Fruit fly (Drosophila melanogaster) whole organism, pupa: Measurements from ENCODE around the gene CG1575.

Experiments
- CG14655 ChIP-seq: fragments of 200-800 bp; sonication (Bioruptor generic); optimal IDR thresholded peaks from 3 replicates; lab custom pipeline; 2017; ENCODE audit warnings: mild to moderate bottlenecking, missing biosample characterization, missing genetic modification reagents, missing genetic modification characterization
- CG15710 ChIP-seq: fragments of 200-800 bp; sonication (Bioruptor generic); optimal IDR thresholded peaks from 2 replicates; lab custom pipeline; 2018; ENCODE audit warnings: missing biosample characterization, mild to moderate bottlenecking, missing genetic modification characterization, moderate library complexity
- CG32121 ChIP-seq: fragments of 200-800 bp; sonication (Bioruptor generic); IDR thresholded peaks from 2 replicates; pipeline ENCODE4 v1.3.6; 2022; ENCODE audit warnings: missing biosample characterization, missing genetic modification characterization
- CG34367 ChIP-seq: fragments of 200-800 bp; sonication (Bioruptor generic); optimal IDR thresholded peaks from 2 replicates; lab custom pipeline; 2018; ENCODE audit warnings: missing biosample characterization, mild to moderate bottlenecking, missing genetic modification characterization
- CG4496 ChIP-seq: fragments of 200-800 bp; sonication (Bioruptor generic); IDR thresholded peaks from 3 replicates; pipeline ENCODE4 v1.3.6; 2022; ENCODE audit warnings: missing biosample characterization, missing genetic modification characterization
- CG8159 ChIP-seq: fragments of 200-800 bp; sonication (Bioruptor generic); optimal IDR thresholded peaks from 3 replicates; lab custom pipeline; 2018; ENCODE audit warnings: missing biosample characterization, mild to moderate bottlenecking, missing genetic modification characterization, moderate library complexity
- CG9948 ChIP-seq: fragments of 200-800 bp; sonication (Bioruptor generic); optimal IDR thresholded peaks from 2 replicates; lab custom pipeline; 2018; ENCODE audit warnings: missing biosample characterization, mild to moderate bottlenecking, missing genetic modification characterization, moderate library complexity
- D1 ChIP-seq: fragments of 200-800 bp; sonication (Bioruptor generic); optimal IDR thresholded peaks from 2 replicates; lab custom pipeline; 2018; ENCODE audit warnings: missing biosample characterization, mild to moderate bottlenecking, missing genetic modification characterization, moderate library complexity
- EcR ChIP-seq: fragments of 200-800 bp; sonication (Bioruptor generic); optimal IDR thresholded peaks from 3 replicates; lab custom pipeline; 2019; ENCODE audit warnings: missing biosample characterization, missing genetic modification characterization, mild to moderate bottlenecking, moderate library complexity, missing genetic modification reagents
- Snoo ChIP-seq: fragments of 200-800 bp; sonication (Bioruptor generic); optimal IDR thresholded peaks from 3 replicates; lab custom pipeline; 2017; ENCODE audit warnings: missing biosample characterization, mild to moderate bottlenecking, missing genetic modification characterization, inconsistent platforms
- fd96Ca ChIP-seq: fragments of 200-800 bp; sonication (Bioruptor generic); IDR thresholded peaks from 3 replicates; pipeline ENCODE4 v1.3.6; 2022; ENCODE audit warnings: missing biosample characterization, missing genetic modification characterization
- gl ChIP-seq: fragments of 200-800 bp; sonication (Bioruptor generic); optimal IDR thresholded peaks from 2 replicates; lab custom pipeline; 2018; ENCODE audit warnings: missing biosample characterization, mild to moderate bottlenecking, missing genetic modification characterization

DNA sequence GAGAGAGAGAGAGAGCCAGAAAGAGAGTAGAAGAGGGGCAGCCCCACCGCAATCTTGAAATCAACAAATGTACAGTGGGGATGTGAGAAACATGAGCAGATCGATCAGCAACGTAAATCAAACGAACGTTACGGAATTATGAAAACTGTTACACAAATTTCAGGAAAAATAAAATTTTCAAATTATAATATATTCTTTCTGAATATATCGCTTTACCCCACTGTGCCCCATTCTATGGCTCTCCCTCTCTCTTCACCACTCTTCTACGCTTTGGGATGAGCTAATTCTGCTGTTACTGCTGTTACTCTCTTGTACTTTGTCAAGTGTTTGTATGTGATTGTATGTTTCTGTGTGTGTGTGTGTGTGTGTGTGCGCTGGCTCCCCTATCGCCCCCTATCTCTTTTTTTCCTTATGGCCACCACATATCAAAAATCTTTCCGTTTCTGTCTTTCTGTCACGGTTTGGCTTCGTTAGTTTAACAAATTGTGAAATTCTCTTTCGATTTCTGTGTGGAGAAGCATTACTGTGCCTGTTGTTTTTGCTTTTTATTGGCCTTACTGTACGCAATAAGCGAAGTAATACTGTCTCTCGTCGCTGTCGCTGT lies 25.7 kb upstream of the CG1575 start:
- peak; percentile 28 for TF ChIP-seq EcR (GFP tag; lab: Kevin White, UChicago)
- peak; percentile 95 for TF ChIP-seq CG34367 (tag; lab: Kevin White, UChicago)
- TF ChIP-seq CG14655 (GFP tag; lab: Kevin White, UChicago): peak; percentile 97
- TF ChIP-seq CG15710 (tag; lab: Kevin White, UChicago): peak; percentile 92
- TF ChIP-seq CG9948: peak; percentile 94
- TF ChIP-seq CG32121 (GFP tag; lab: Robert Waterston, UW): peak; percentile 98
- peak; percentile 99 for TF ChIP-seq CG4496
- peak; percentile 99 for TF ChIP-seq fd96Ca (GFP tag; lab: Robert Waterston, UW)
- TF ChIP-seq CG8159 (tag; lab: Kevin White, UChicago): peak; percentile 94
- peak; percentile 83 for TF ChIP-seq D1 (tag; lab: Kevin White, UChicago)
- TF ChIP-seq gl: peak; percentile 86
- peak; percentile 94 for TF ChIP-seq Snoo (tag; lab: Kevin White, UChicago)
